Worm (Caenorhabditis elegans) whole organism, L1 larva: Measurements from ENCODE around the gene D2021.4.

Experiments used
- C34B4.2 ChIP-seq: sonication (generic microtip); optimal IDR thresholded peaks from 2 replicates; lab custom pipeline; 2017; ENCODE audit warnings: mild to moderate bottlenecking, missing genetic modification characterization, missing compliant biosample characterization
- F16B12.6 ChIP-seq: fragments of 150-350 bp; optimal IDR thresholded peaks from 2 replicates; lab custom pipeline; 2014; ENCODE audit warnings: missing biosample characterization, missing genetic modification characterization
- Y116A8C.19 ChIP-seq: sonication (generic microtip); optimal IDR thresholded peaks from 2 replicates; lab custom pipeline; 2016; ENCODE audit warnings: missing compliant biosample characterization, missing genetic modification characterization, borderline replicate concordance
- aha-1 ChIP-seq: fragments of 150-350 bp; optimal IDR thresholded peaks from 2 replicates; lab custom pipeline; 2014; ENCODE audit warnings: missing biosample characterization, missing genetic modification characterization
- alr-1 ChIP-seq: fragments of 200-800 bp; sonication (Bioruptor generic); optimal IDR thresholded peaks from 2 replicates; lab custom pipeline; 2018; ENCODE audit warnings: borderline replicate concordance, mild to moderate bottlenecking, missing genetic modification characterization, missing compliant biosample characterization
- ama-1 ChIP-seq: fragments of 150-350 bp; optimal IDR thresholded peaks from 2 replicates; lab custom pipeline; 2014
- blmp-1 ChIP-seq: fragments of 150-350 bp; optimal IDR thresholded peaks from 2 replicates; lab custom pipeline; 2014; ENCODE audit warnings: missing biosample characterization, missing genetic modification characterization
- ceh-63 ChIP-seq: fragments of 200-800 bp; sonication (Bioruptor generic); optimal IDR thresholded peaks from 2 replicates; lab custom pipeline; 2018; ENCODE audit warnings: mild to moderate bottlenecking, missing genetic modification characterization, missing compliant biosample characterization
- ceh-82 ChIP-seq, 3 experiments: fragments of 150-350 bp in 1 of 3; sonication (generic microtip) in 2 of 3; optimal IDR thresholded peaks; 2 replicates each; lab custom pipeline; 2014 to 2017; ENCODE audit warnings: missing biosample characterization in 3 of 3, missing genetic modification characterization in 3 of 3
- ceh-88 ChIP-seq: fragments of 200-800 bp; sonication (Bioruptor generic); IDR thresholded peaks from 2 replicates; pipeline ENCODE4 v1.3.6; 2022; ENCODE audit warnings: missing genetic modification characterization, missing compliant biosample characterization
- ceh-90 ChIP-seq: sonication (generic microtip); optimal IDR thresholded peaks from 2 replicates; lab custom pipeline; 2016; ENCODE audit warnings: missing genetic modification characterization, missing compliant biosample characterization
- dpl-1 ChIP-seq, 3 experiments: fragments of 150-350 bp in 2 of 3; sonication (generic microtip) in 1 of 3; optimal IDR thresholded peaks; 2 replicates each; lab custom pipeline; 2014 to 2017; ENCODE audit warnings: missing biosample characterization in 3 of 3, missing genetic modification characterization in 3 of 3, missing genetic modification reagents in 3 of 3
- egl-27 ChIP-seq, 2 experiments: fragments of 150-350 bp in 1 of 2; sonication (generic microtip); optimal IDR thresholded peaks; 3 replicates each; lab custom pipeline; 2017 to 2018; ENCODE audit warnings: missing biosample characterization in 2 of 2, missing genetic modification characterization in 2 of 2, missing genetic modification reagents in 2 of 2
- elt-2 ChIP-seq: sonication (generic microtip); optimal IDR thresholded peaks from 2 replicates; lab custom pipeline; 2016; ENCODE audit warnings: missing genetic modification characterization, mild to moderate bottlenecking, inconsistent platforms, missing compliant biosample characterization, missing genetic modification reagents
- ets-5 ChIP-seq: fragments of 200-800 bp; sonication (Bioruptor generic); IDR thresholded peaks from 2 replicates; pipeline ENCODE4 v1.3.6; 2022; ENCODE audit warnings: missing genetic modification characterization, missing compliant biosample characterization
- fkh-4 ChIP-seq: sonication (generic microtip); optimal IDR thresholded peaks from 2 replicates; lab custom pipeline; 2016; ENCODE audit warnings: missing compliant biosample characterization, missing genetic modification characterization, borderline replicate concordance
- fkh-8 ChIP-seq: sonication (generic microtip); optimal IDR thresholded peaks from 2 replicates; lab custom pipeline; 2016; ENCODE audit warnings: mild to moderate bottlenecking, missing genetic modification characterization, missing compliant biosample characterization
- hlh-17 ChIP-seq: fragments of 200-800 bp; sonication (Bioruptor generic); optimal IDR thresholded peaks from 2 replicates; lab custom pipeline; 2018; ENCODE audit warnings: missing genetic modification characterization, mild to moderate bottlenecking, missing compliant biosample characterization, moderate library complexity, borderline replicate concordance
- hlh-4 ChIP-seq: sonication (generic microtip); optimal IDR thresholded peaks from 2 replicates; lab custom pipeline; 2016; ENCODE audit warnings: mild to moderate bottlenecking, missing genetic modification characterization, missing compliant biosample characterization
- isw-1 ChIP-seq: fragments of 200-800 bp; sonication (Bioruptor generic); IDR thresholded peaks from 2 replicates; pipeline ENCODE4 v1.3.6; 2022; ENCODE audit warnings: missing genetic modification characterization, missing compliant biosample characterization
- lin-13 ChIP-seq: fragments of 150-350 bp; optimal IDR thresholded peaks from 2 replicates; lab custom pipeline; 2014; ENCODE audit warnings: missing biosample characterization, missing genetic modification reagents, missing genetic modification characterization
- lin-14 ChIP-seq: fragments of 200-800 bp; sonication (Bioruptor generic); optimal IDR thresholded peaks from 2 replicates; lab custom pipeline; 2018; ENCODE audit warnings: mild to moderate bottlenecking, missing genetic modification characterization, moderate library complexity, missing compliant biosample characterization
- lin-35 ChIP-seq, 2 experiments: fragments of 150-350 bp; optimal IDR thresholded peaks; 2 replicates each; lab custom pipeline; 2014; ENCODE audit warnings: missing biosample characterization in 2 of 2, missing genetic modification characterization in 2 of 2, missing genetic modification reagents in 2 of 2
- lin-39 ChIP-seq: fragments of 150-350 bp; optimal IDR thresholded peaks from 2 replicates; lab custom pipeline; 2014; ENCODE audit warnings: missing biosample characterization, missing genetic modification reagents, missing genetic modification characterization
- lir-3 ChIP-seq: sonication (generic microtip); optimal IDR thresholded peaks from 2 replicates; lab custom pipeline; 2016; ENCODE audit warnings: mild to moderate bottlenecking, missing genetic modification characterization, moderate library complexity, missing compliant biosample characterization; ENCODE audit not compliant: poor library complexity
- nhr-11 ChIP-seq: fragments of 150-350 bp; optimal IDR thresholded peaks from 2 replicates; lab custom pipeline; 2014; ENCODE audit warnings: missing biosample characterization, missing genetic modification characterization
- nhr-12 ChIP-seq: sonication (generic microtip); optimal IDR thresholded peaks from 2 replicates; lab custom pipeline; 2017; ENCODE audit warnings: missing biosample characterization, missing genetic modification characterization
- nhr-28 ChIP-seq: fragments of 150-350 bp; optimal IDR thresholded peaks from 2 replicates; lab custom pipeline; 2014; ENCODE audit warnings: missing biosample characterization, missing genetic modification characterization
- nhr-71 ChIP-seq: sonication (generic microtip); optimal IDR thresholded peaks from 2 replicates; lab custom pipeline; 2016; ENCODE audit warnings: mild to moderate bottlenecking, missing genetic modification characterization, moderate library complexity, missing compliant biosample characterization
- nhr-85 ChIP-seq: sonication (generic microtip); peaks from one replicate; lab custom pipeline; 2016; ENCODE audit warnings: missing genetic modification characterization, inconsistent platforms, missing compliant biosample characterization
- pag-3 ChIP-seq: sonication (generic microtip); optimal IDR thresholded peaks from 2 replicates; lab custom pipeline; 2017; ENCODE audit warnings: missing genetic modification characterization, mild to moderate bottlenecking, missing compliant biosample characterization, antibody characterized with exemption, borderline replicate concordance; ENCODE audit not compliant: insufficient read depth
- rnt-1 ChIP-seq: sonication (generic microtip); optimal IDR thresholded peaks from 2 replicates; lab custom pipeline; 2016; ENCODE audit warnings: mild to moderate bottlenecking, missing genetic modification characterization, moderate library complexity, missing compliant biosample characterization
- skn-1 ChIP-seq: fragments of 150-350 bp; optimal IDR thresholded peaks from 2 replicates; lab custom pipeline; 2014; ENCODE audit warnings: missing biosample characterization, missing genetic modification characterization
- snpc-4 ChIP-seq: fragments of 150-350 bp; optimal IDR thresholded peaks from 2 replicates; lab custom pipeline; 2014; ENCODE audit warnings: missing biosample characterization, missing genetic modification characterization
- snu-23 ChIP-seq: sonication (generic microtip); optimal IDR thresholded peaks from 2 replicates; lab custom pipeline; 2016; ENCODE audit warnings: missing genetic modification characterization, missing compliant biosample characterization
- sup-37 ChIP-seq: fragments of 200-800 bp; sonication (Bioruptor generic); optimal IDR thresholded peaks from 2 replicates; lab custom pipeline; 2018; ENCODE audit warnings: mild to moderate bottlenecking, missing genetic modification characterization, missing compliant biosample characterization
- swsn-7 ChIP-seq: sonication (generic microtip); optimal IDR thresholded peaks from 2 replicates; lab custom pipeline; 2016; ENCODE audit warnings: missing genetic modification characterization, missing compliant biosample characterization
- tlp-1 ChIP-seq: fragments of 150-350 bp; optimal IDR thresholded peaks from 2 replicates; lab custom pipeline; 2014; ENCODE audit warnings: missing biosample characterization, missing genetic modification characterization
- unc-130 ChIP-seq: fragments of 150-350 bp; optimal IDR thresholded peaks from 2 replicates; lab custom pipeline; 2017; ENCODE audit warnings: missing biosample characterization, missing genetic modification characterization, inconsistent platforms
- unc-62 ChIP-seq: fragments of 150-350 bp; optimal IDR thresholded peaks from 2 replicates; lab custom pipeline; 2014; ENCODE audit warnings: missing biosample characterization, missing genetic modification reagents, missing genetic modification characterization
- unc-86 ChIP-seq: sonication (generic microtip); optimal IDR thresholded peaks from 2 replicates; lab custom pipeline; 2016; ENCODE audit warnings: missing genetic modification characterization, missing compliant biosample characterization
- unc-98 ChIP-seq: fragments of 200-800 bp; sonication (Bioruptor generic); IDR thresholded peaks from 2 replicates; pipeline ENCODE4 v1.3.6; 2022; ENCODE audit warnings: missing genetic modification characterization, missing compliant biosample characterization
- xbp-1 ChIP-seq: sonication (generic microtip); optimal IDR thresholded peaks from 2 replicates; lab custom pipeline; 2016; ENCODE audit warnings: missing genetic modification characterization, missing compliant biosample characterization
- zag-1 ChIP-seq: fragments of 150-350 bp; optimal IDR thresholded peaks from 2 replicates; lab custom pipeline; 2014; ENCODE audit warnings: missing biosample characterization, missing genetic modification characterization
- ztf-11 ChIP-seq, 2 experiments: sonication (generic microtip); optimal IDR thresholded peaks; 2 replicates each; lab custom pipeline; 2016 to 2017; ENCODE audit warnings: missing genetic modification characterization in 2 of 2, missing biosample characterization in 1 of 2, missing compliant biosample characterization in 1 of 2
- ztf-4 ChIP-seq: fragments of 150-350 bp; optimal IDR thresholded peaks from 2 replicates; lab custom pipeline; 2014; ENCODE audit warnings: missing biosample characterization, missing genetic modification characterization

D2021.4 gene

DNA sequence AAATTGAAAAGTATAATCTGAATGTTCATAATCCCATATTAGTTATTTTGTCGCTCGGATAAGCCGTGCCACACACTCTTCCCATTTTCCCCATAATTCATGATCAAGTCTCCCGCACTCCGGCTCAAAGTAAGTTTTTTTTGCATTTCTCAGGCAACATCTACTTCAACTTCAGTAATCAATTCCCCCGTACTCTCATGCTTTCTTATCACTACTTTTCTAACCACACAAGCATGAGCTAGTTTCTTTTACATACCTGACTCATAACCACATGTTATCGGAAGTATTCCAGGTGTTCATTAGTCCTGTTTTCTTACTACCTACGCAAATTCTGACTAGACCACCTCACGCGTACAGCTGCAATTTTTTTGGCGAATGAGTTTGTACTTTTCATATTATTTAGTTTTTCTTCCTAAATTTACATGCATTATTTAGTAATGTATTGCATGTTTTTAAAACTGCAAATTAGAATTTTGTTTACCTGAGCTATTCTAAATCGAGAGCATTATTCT is 17.7 kb upstream of the D2021.4 start (continued):
- no peak for TF ChIP-seq unc-130
- TF ChIP-seq lin-13, result no peak
- no peak for TF ChIP-seq ets-5
- no peak for TF ChIP-seq lin-39
- TF ChIP-seq blmp-1 (tag; lab: Kevin White, UChicago), result no peak
- TF ChIP-seq lir-3 (tag; lab: Kevin White, UChicago), result no peak
- TF ChIP-seq swsn-7 (tag; lab: Kevin White, UChicago), result no peak
- TF ChIP-seq ceh-90 (tag; lab: Kevin White, UChicago), result no peak
- TF ChIP-seq isw-1 (GFP tag; lab: Robert Waterston, UW), result no peak
- TF ChIP-seq unc-98 (GFP tag; lab: Robert Waterston, UW), result no peak
- no peak for TF ChIP-seq snpc-4 (tag; lab: Kevin White, UChicago)
- TF ChIP-seq sup-37 (GFP tag; lab: Kevin White, UChicago), result no peak
- TF ChIP-seq nhr-71, result peak; percentile 54
- no peak for TF ChIP-seq ztf-11 (tag; optimal IDR thresholded peaks at IDR 0.05; lab: Kevin White, UChicago)
- no peak for TF ChIP-seq dpl-1 (GFP tag; optimal IDR thresholded peaks at IDR 0.05; lab: Kevin White, UChicago)
- TF ChIP-seq, all 84 proteins: peak for 7

DNA sequence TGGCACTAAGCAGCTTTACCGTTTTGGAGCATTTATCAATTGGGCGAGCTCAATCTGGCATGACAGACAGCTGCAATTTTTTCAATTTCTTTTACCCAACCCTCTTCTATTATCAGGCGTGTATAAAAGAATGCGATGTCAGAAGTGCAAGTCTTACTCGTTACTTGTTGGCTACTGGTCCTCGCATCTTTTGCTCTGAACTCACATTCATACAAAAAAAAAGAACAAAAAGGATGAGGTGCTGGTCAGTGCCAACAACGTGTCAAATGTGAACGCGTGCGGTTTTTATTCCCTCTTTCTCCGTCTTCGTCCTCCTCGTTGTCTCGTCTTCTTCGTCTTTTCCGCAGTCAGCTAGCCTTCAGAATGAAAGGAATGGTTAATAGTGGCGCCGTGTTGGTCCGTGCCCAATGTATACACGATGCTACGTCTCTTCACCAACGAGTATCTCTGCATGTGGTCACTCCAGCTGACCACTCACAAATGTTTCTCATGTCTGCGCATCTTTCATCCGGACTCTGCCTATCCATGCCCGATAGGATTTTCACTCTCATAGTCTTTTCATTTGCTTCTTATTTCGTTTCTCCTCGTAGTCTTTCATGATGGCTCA is 17.0 kb upstream of the D2021.4 start:
- TF ChIP-seq snu-23 (GFP tag; lab: Kevin White, UChicago) (peak; percentile 1), ceh-63 (no peak), ztf-4 (tag; lab: Kevin White, UChicago) (peak; percentile 15), blmp-1 (tag; lab: Kevin White, UChicago) (peak; percentile 89), lin-14 (peak; percentile 56), nhr-12 (tag; lab: Kevin White, UChicago) (no peak), Y116A8C.19 (tag; lab: Kevin White, UChicago) (no peak), ceh-82 (tag; optimal IDR thresholded peaks at IDR 0.05; lab: Kevin White, UChicago) (peak in 1 of 3 experiments; percentile 6), nhr-11 (tag; lab: Kevin White, UChicago) (no peak), rnt-1 (tag; lab: Kevin White, UChicago) (no peak)

- TF ChIP-seq unc-62 (GFP tag; lab: Kevin White, UChicago) (no peak), nhr-71 (no peak), F16B12.6 (tag; lab: Kevin White, UChicago) (no peak), alr-1 (tag; lab: Kevin White, UChicago) (no peak), C34B4.2 (tag; lab: Kevin White, UChicago) (no peak), skn-1 (tag; lab: Kevin White, UChicago) (no peak), swsn-7 (tag; lab: Kevin White, UChicago) (no peak), unc-130 (no peak), ceh-88 (no peak), tlp-1 (no peak), zag-1 (tag; lab: Kevin White, UChicago) (no peak), isw-1 (GFP tag; lab: Robert Waterston, UW) (no peak), unc-86 (tag; lab: Kevin White, UChicago) (no peak), nhr-28 (tag; lab: Kevin White, UChicago) (no peak), fkh-4 (tag; lab: Kevin White, UChicago) (no peak), ets-5 (no peak), snpc-4 (tag; lab: Kevin White, UChicago) (no peak), aha-1 (tag; lab: Kevin White, UChicago) (no peak), egl-27 (tag; optimal IDR thresholded peaks at IDR 0.05; lab: Kevin White, UChicago) (no peak), lin-14 (peak; percentile 27), ceh-90 (tag; lab: Kevin White, UChicago) (no peak), lir-3 (tag; lab: Kevin White, UChicago) (no peak), hlh-4 (no peak), ama-1 (no peak), fkh-8 (tag; lab: Kevin White, UChicago) (no peak), pag-3 (tag; lab: Kevin White, UChicago) (no peak), nhr-85 (tag; lab: Kevin White, UChicago) (peak; percentile 24), elt-2 (tag; lab: Kevin White, UChicago) (no peak), hlh-17 (GFP tag; lab: Kevin White, UChicago) (no peak), ceh-63 (no peak), xbp-1 (no peak), blmp-1 (tag; lab: Kevin White, UChicago) (peak; percentile 80), lin-35 (GFP tag; optimal IDR thresholded peaks at IDR 0.05; lab: Kevin White, UChicago) (peak in 1 of 2 experiments; percentile 0), snu-23 (GFP tag; lab: Kevin White, UChicago) (no peak), ztf-11 (tag; optimal IDR thresholded peaks at IDR 0.05; lab: Kevin White, UChicago) (no peak), ceh-82 (tag; optimal IDR thresholded peaks at IDR 0.05; lab: Kevin White, UChicago) (no peak)
Measured at ce11 chrX:8564451-8564795, 15.6 kb upstream of the D2021.4 start.
